Fruit fly (Drosophila melanogaster) whole organism: ENCODE measurements around the gene CG9016.

Experiments
- CG8478 ChIP-seq: fragments of >200 bp; optimal IDR thresholded peaks from 2 replicates; lab custom pipeline; 2018; ENCODE audit warnings: inconsistent platforms
- Dll ChIP-seq: fragments of >200 bp; optimal IDR thresholded peaks from 2 replicates; lab custom pipeline; 2017
- EcR ChIP-seq, 2 experiments: fragments of >200 bp; optimal IDR thresholded peaks; 2 replicates each; lab custom pipeline; 2017; ENCODE audit warnings: missing biosample characterization in 2 of 2, missing genetic modification characterization in 2 of 2, missing genetic modification reagents in 2 of 2
- pan ChIP-seq: fragments of >200 bp; optimal IDR thresholded peaks from 2 replicates; lab custom pipeline; 2017
- psq ChIP-seq: fragments of >200 bp; optimal IDR thresholded peaks from 2 replicates; lab custom pipeline; 2017
- usp ChIP-seq: fragments of >200 bp; optimal IDR thresholded peaks from 2 replicates; lab custom pipeline; 2017; ENCODE audit warnings: missing biosample characterization, missing genetic modification characterization, mixed read lengths

CG9016 gene

dm6 chr2L:5943229-5944078 is 20.0 kb upstream of the CG9016 start, which contains the start of the genes Sfp26Ad and Gpdh1:
Gene Sfp26Ad (minus strand): TSS chr2L:5943304.
Gene Gpdh1 (plus strand): TSS chr2L:5943643.
- no peak for TF ChIP-seq EcR (GFP tag; optimal IDR thresholded peaks at IDR 0.05; lab: Kevin White, UChicago)
- no peak for TF ChIP-seq usp (GFP tag; lab: Kevin White, UChicago)
- peak; percentile 84 for TF ChIP-seq Dll (lab: Kevin White, UChicago)
- no peak for TF ChIP-seq pan (lab: Kevin White, UChicago)
- no peak for TF ChIP-seq CG8478 (lab: Kevin White, UChicago)

- TF ChIP-seq EcR (GFP tag; optimal IDR thresholded peaks at IDR 0.05; lab: Kevin White, UChicago) (no peak), usp (GFP tag; lab: Kevin White, UChicago) (no peak)
Measured at dm6 chr2L:5927363-5927762, 3.9 kb upstream of the CG9016 start.

- TF ChIP-seq CG8478 (lab: Kevin White, UChicago) (no peak), EcR (GFP tag; optimal IDR thresholded peaks at IDR 0.05; lab: Kevin White, UChicago) (no peak), Dll (lab: Kevin White, UChicago) (no peak), psq (lab: Kevin White, UChicago) (no peak), pan (lab: Kevin White, UChicago) (no peak), usp (GFP tag; lab: Kevin White, UChicago) (no peak)
Measured at dm6 chr2L:5925637-5926036, 2.2 kb upstream of the CG9016 start, which contains the start of gene dsf. Gene dsf (plus strand): TSS chr2L:5925937.

dm6 chr2L:5925164-5925563 is 1.7 kb upstream of the CG9016 start:
- TF ChIP-seq CG8478 (lab: Kevin White, UChicago), result no peak
- no peak for TF ChIP-seq EcR (GFP tag; optimal IDR thresholded peaks at IDR 0.05; lab: Kevin White, UChicago)
- TF ChIP-seq Dll (lab: Kevin White, UChicago), result no peak
- no peak for TF ChIP-seq pan (lab: Kevin White, UChicago)
- no peak for TF ChIP-seq usp (GFP tag; lab: Kevin White, UChicago)

- TF ChIP-seq CG8478 (lab: Kevin White, UChicago) (no peak), EcR (GFP tag; optimal IDR thresholded peaks at IDR 0.05; lab: Kevin White, UChicago) (no peak), usp (GFP tag; lab: Kevin White, UChicago) (no peak), Dll (lab: Kevin White, UChicago) (no peak), pan (lab: Kevin White, UChicago) (no peak), psq (lab: Kevin White, UChicago) (no peak)
Measured at dm6 chr2L:5910189-5910588, 13.3 kb downstream of the CG9016 start, which contains the start of gene CG14000. Gene CG14000 (minus strand): TSS chr2L:5910289.

- TF ChIP-seq psq (lab: Kevin White, UChicago), result peak; percentile 42
- peak; percentile 76 for TF ChIP-seq Dll (lab: Kevin White, UChicago)
- no peak for TF ChIP-seq CG8478 (lab: Kevin White, UChicago)
- no peak for TF ChIP-seq usp (GFP tag; lab: Kevin White, UChicago)
- TF ChIP-seq pan (lab: Kevin White, UChicago), result no peak
- TF ChIP-seq EcR (GFP tag; optimal IDR thresholded peaks at IDR 0.05; lab: Kevin White, UChicago), result no peak
Measured at dm6 chr2L:5906893-5907850, 16.3 kb downstream of the CG9016 start, which contains the start of gene bchs. Gene bchs (plus strand): TSS chr2L:5907169.

- TF ChIP-seq EcR (GFP tag; optimal IDR thresholded peaks at IDR 0.05; lab: Kevin White, UChicago), result no peak
- TF ChIP-seq Dll (lab: Kevin White, UChicago), result no peak
- TF ChIP-seq usp (GFP tag; lab: Kevin White, UChicago), result no peak
Measured at dm6 chr2L:5904585-5904984, 18.9 kb downstream of the CG9016 start, which contains the start of gene CG9021. Gene CG9021 (minus strand): TSS chr2L:5904689.

- TF ChIP-seq psq (lab: Kevin White, UChicago) (no peak), pan (lab: Kevin White, UChicago) (no peak), Dll (lab: Kevin White, UChicago) (no peak), usp (GFP tag; lab: Kevin White, UChicago) (no peak), CG8478 (lab: Kevin White, UChicago) (no peak), EcR (GFP tag; optimal IDR thresholded peaks at IDR 0.05; lab: Kevin White, UChicago) (no peak)
Measured at dm6 chr2L:5902898-5903297, 20.6 kb downstream of the CG9016 start.

dm6 chr2L:5901553-5901952 is 21.9 kb downstream of the CG9016 start:
- TF ChIP-seq psq (lab: Kevin White, UChicago), result no peak
- no peak for TF ChIP-seq Dll (lab: Kevin White, UChicago)

dm6 chr2L:5899170-5899708 is 24.2 kb downstream of the CG9016 start:
- TF ChIP-seq usp (GFP tag; lab: Kevin White, UChicago) (no peak), pan (lab: Kevin White, UChicago) (no peak), EcR (GFP tag; optimal IDR thresholded peaks at IDR 0.05; lab: Kevin White, UChicago) (no peak), CG8478 (lab: Kevin White, UChicago) (no peak), psq (lab: Kevin White, UChicago) (no peak), Dll (lab: Kevin White, UChicago) (no peak)

dm6 chr2L:5894533-5894932 is 28.9 kb downstream of the CG9016 start:
- TF ChIP-seq EcR (GFP tag; optimal IDR thresholded peaks at IDR 0.05; lab: Kevin White, UChicago) (no peak), pan (lab: Kevin White, UChicago) (no peak), psq (lab: Kevin White, UChicago) (no peak), Dll (lab: Kevin White, UChicago) (no peak), CG8478 (lab: Kevin White, UChicago) (no peak), usp (GFP tag; lab: Kevin White, UChicago) (no peak)
